Fruit fly (Drosophila melanogaster) whole organism, prepupa: Measurements from ENCODE around the gene Keap1.

Source experiments
- CG10669 ChIP-seq: fragments of 200-800 bp; sonication (Bioruptor generic); optimal IDR thresholded peaks from 3 replicates; lab custom pipeline; 2018; ENCODE audit warnings: missing biosample characterization, mild to moderate bottlenecking, missing genetic modification characterization, moderate library complexity
- CG11762 ChIP-seq: fragments of 200-800 bp; sonication (Bioruptor generic); optimal IDR thresholded peaks from 3 replicates; lab custom pipeline; 2016; ENCODE audit warnings: missing biosample characterization, missing genetic modification characterization; ENCODE audit not compliant: insufficient read depth
- CG15336 ChIP-seq: fragments of 200-800 bp; sonication (Bioruptor generic); IDR thresholded peaks from 2 replicates; pipeline ENCODE4 v1.3.6; 2022; ENCODE audit warnings: missing biosample characterization, missing genetic modification characterization
- CG3032 ChIP-seq: fragments of 200-800 bp; optimal IDR thresholded peaks from 2 replicates; lab custom pipeline; 2019; ENCODE audit warnings: missing biosample characterization, mild to moderate bottlenecking, missing genetic modification characterization, moderate library complexity
- Hr4 ChIP-seq: fragments of 200-800 bp; sonication (Bioruptor generic); optimal IDR thresholded peaks from 3 replicates; lab custom pipeline; 2016; ENCODE audit warnings: missing biosample characterization, missing genetic modification characterization
- Sox102F ChIP-seq: fragments of 200-800 bp; sonication (Bioruptor generic); optimal IDR thresholded peaks from 2 replicates; lab custom pipeline; 2016; ENCODE audit warnings: missing biosample characterization, mild to moderate bottlenecking, missing genetic modification characterization
- dsx ChIP-seq: fragments of 200-800 bp; optimal IDR thresholded peaks from 3 replicates; lab custom pipeline; 2019; ENCODE audit warnings: missing biosample characterization, mild to moderate bottlenecking, missing genetic modification characterization, moderate library complexity; ENCODE audit not compliant: poor library complexity, severe bottlenecking
- eg ChIP-seq: fragments of 200-800 bp; sonication (Bioruptor generic); IDR thresholded peaks from 3 replicates; pipeline ENCODE4 v1.3.6; 2022; ENCODE audit warnings: missing biosample characterization, missing genetic modification characterization
- salr ChIP-seq, 2 experiments: fragments of 200-800 bp; sonication (Bioruptor generic); optimal IDR thresholded peaks; 3 replicates each; lab custom pipeline; 2016 to 2018; ENCODE audit warnings: missing biosample characterization in 2 of 2, missing genetic modification characterization in 2 of 2, mild to moderate bottlenecking in 1 of 2
- svp ChIP-seq: fragments of 200-800 bp; sonication (Bioruptor generic); peaks from one replicate; lab custom pipeline; 2016; ENCODE audit warnings: missing biosample characterization, missing genetic modification characterization

dm6 chr3R:17035945-17036344, 43.8 kb downstream of the Keap1 start, which contains the start of gene CG4009:
- TF ChIP-seq svp (GFP tag; lab: Kevin White, UChicago) (no peak), salr (GFP tag; optimal IDR thresholded peaks at IDR 0.05; lab: Kevin White, UChicago) (no peak), CG10669 (GFP tag; lab: Kevin White, UChicago) (no peak), CG15336 (GFP tag; lab: Robert Waterston, UW) (no peak), Sox102F (GFP tag; lab: Kevin White, UChicago) (no peak), eg (GFP tag; lab: Robert Waterston, UW) (no peak), Hr4 (GFP tag; lab: Kevin White, UChicago) (no peak), dsx (no peak), CG11762 (GFP tag; lab: Kevin White, UChicago) (no peak), CG3032 (tag; lab: Kevin White, UChicago) (no peak)
